Fruit fly (Drosophila melanogaster): ENCODE data around the gene DIP1.

Gene DIP1

DNA sequence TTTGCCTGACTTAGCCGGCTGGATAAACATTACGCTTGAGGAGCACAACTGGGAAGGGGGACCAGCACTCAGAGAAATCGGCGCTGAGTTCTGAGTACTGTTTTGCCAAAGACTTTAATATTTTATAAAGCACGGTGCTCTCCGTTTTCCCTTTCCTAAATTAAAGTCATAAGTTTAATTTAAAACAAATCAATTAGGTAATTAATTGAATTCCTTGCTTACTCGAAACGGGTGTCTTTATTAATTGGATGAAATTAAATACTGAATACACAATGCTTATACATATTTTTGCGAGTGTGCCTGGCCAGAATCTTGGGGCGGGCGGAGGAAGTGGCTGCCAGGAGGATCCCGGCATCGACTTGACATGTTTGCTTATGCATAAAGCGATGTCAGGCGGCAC, 40.0 kb downstream of the DIP1 start:
- TF ChIP-seq CTCF (optimal IDR thresholded peaks at IDR 0.05) (no peak), CG8478 (optimal IDR thresholded peaks at IDR 0.05) (no peak)

DNA sequence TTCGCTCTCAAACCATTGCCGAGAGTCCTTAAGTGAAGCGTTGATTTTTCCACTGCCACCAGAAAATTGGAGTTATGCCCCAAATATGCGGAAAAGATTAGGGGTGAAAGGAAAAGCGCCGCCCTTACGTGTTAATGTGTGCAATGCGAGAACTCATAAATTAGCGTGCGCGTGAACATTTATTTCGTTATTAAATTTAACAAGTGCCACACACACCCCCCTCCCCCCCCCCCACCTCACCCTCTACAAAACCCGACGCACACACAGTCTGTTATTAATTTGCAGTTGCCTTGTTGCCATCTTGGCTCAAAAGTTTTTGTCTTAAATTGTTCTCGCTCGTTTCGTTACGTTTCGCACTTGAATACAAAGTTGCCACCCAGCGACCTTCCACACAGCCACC, 41.9 kb downstream of the DIP1 start:
- no peak for TF ChIP-seq CTCF (optimal IDR thresholded peaks at IDR 0.05)
- no peak for TF ChIP-seq CG8478 (optimal IDR thresholded peaks at IDR 0.05)

Measured in S2 (cell line).